Worm (Caenorhabditis elegans): ENCODE results near the gene F46B6.6.

F46B6.6 gene

DNA sequence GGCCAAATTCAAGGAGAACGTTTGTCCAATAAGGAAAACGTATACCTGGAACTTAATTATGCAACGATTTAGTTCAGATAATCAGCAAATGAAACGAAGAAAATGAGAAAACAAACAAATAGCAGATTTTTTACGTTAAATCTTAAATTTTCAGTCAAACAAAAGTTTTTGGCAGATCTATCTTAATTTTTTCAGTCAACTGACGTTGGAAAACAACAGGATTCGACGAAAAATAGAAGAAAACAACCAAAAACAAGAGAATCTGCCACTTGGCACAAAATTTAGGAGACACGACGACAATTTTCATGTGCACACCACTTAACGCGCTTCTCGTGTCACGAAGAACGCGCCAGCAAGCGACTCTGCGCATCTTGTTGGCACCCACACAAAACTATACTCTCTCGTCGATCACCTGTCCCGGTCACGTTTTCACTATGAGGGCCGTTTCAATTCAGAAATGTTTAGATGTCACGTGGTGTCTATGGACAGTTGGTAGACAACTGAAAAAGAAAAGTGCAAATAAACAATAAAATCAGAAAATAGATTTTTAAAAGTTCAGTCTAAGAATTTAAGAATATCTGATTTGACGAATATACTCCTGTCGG lies 3.1 kb upstream of the F46B6.6 start, which contains the start of gene ztf-7 (continued):
- TF ChIP-seq C17E4.6 (GFP tag; IDR thresholded peaks at IDR 0.05) (peak; percentile 54; the same call in 1 of the 2 replicates), F52B5.7 (tag; optimal IDR thresholded peaks at IDR 0.05) (peak; percentile 31), attf-5 (GFP tag; optimal IDR thresholded peaks at IDR 0.05) (peak; percentile 97), F49E8.2 (tag; optimal IDR thresholded peaks at IDR 0.05; ENCODE audit: insufficient read depth) (peak; percentile 3), snpc-4 (GFP tag; optimal IDR thresholded peaks at IDR 0.05) (peak; percentile 67), snpc-4 (tag; optimal IDR thresholded peaks at IDR 0.05) (peak in 3 of 4 experiments; percentile 77 to 87 (median 84)), mel-28 (tag; optimal IDR thresholded peaks at IDR 0.05; ENCODE audit: borderline replicate concordance) (no peak), Y67H2A.10 (GFP tag; conservative IDR thresholded peaks at IDR 0.05) (peak; percentile 81), Y53G8AR.9 (GFP tag; conservative IDR thresholded peaks at IDR 0.05) (peak; percentile 95), B0035.1 (tag; optimal IDR thresholded peaks at IDR 0.05) (peak; percentile 77), xnd-1 (tag; optimal IDR thresholded peaks at IDR 0.05) (no peak), madf-3 (GFP tag; IDR thresholded peaks at IDR 0.05) (peak; percentile 88), egl-18 (GFP tag; IDR thresholded peaks at IDR 0.05) (0 out of 2 replicates have a peak, but pooled peaks have one; percentile 64), T07F8.4 (tag; optimal IDR thresholded peaks at IDR 0.05) (no peak), dpl-1 (GFP tag; optimal IDR thresholded peaks at IDR 0.05) (peak; percentile 49), Y79H2A.3 (GFP tag; conservative IDR thresholded peaks at IDR 0.05) (no peak), bed-1 (GFP tag; IDR thresholded peaks at IDR 0.05) (0 out of 2 replicates have a peak, but pooled peaks have one; percentile 75), ztf-18 (tag; optimal IDR thresholded peaks at IDR 0.05) (peak; percentile 98), hmg-1.2 (GFP tag; IDR thresholded peaks at IDR 0.05) (peak; percentile 99), K12H6.12 (tag; optimal IDR thresholded peaks at IDR 0.05) (peak; percentile 97), nfyb-1 (GFP tag; IDR thresholded peaks at IDR 0.05) (peak; percentile 96), nhr-179 (tag; optimal IDR thresholded peaks at IDR 0.05) (no peak), pbrm-1 (GFP tag; IDR thresholded peaks at IDR 0.05) (peak; percentile 97), ztf-22 (GFP tag; optimal IDR thresholded peaks at IDR 0.05) (peak; percentile 95), F22D6.2 (tag; optimal IDR thresholded peaks at IDR 0.05) (peak; percentile 87), egl-44 (GFP tag; IDR thresholded peaks at IDR 0.05) (peak; percentile 68), lsl-1 (GFP tag; optimal IDR thresholded peaks at IDR 0.05) (peak; percentile 68), sea-2 (GFP tag; IDR thresholded peaks at IDR 0.05) (peak; percentile 70; the same call in 1 of the 2 replicates), madf-6 (GFP tag; IDR thresholded peaks at IDR 0.05) (peak; percentile 69), nhr-27 (tag; optimal IDR thresholded peaks at IDR 0.05) (peak; percentile 8), Y95B8A.8 (GFP tag; IDR thresholded peaks at IDR 0.05) (peak; percentile 90), C06A6.2 (GFP tag; conservative IDR thresholded peaks at IDR 0.05) (peak; percentile 93), akir-1 (GFP tag; optimal IDR thresholded peaks at IDR 0.05) (peak; percentile 15), F23B12.7 (tag; optimal IDR thresholded peaks at IDR 0.05; ENCODE audit: insufficient read depth) (peak; percentile 55), B0261.1 (tag; optimal IDR thresholded peaks at IDR 0.05) (peak; percentile 12), ccch-3 (GFP tag; optimal IDR thresholded peaks at IDR 0.05) (no peak), snpc-3.4 (tag; optimal IDR thresholded peaks at IDR 0.05) (no peak), fkh-3 (tag; optimal IDR thresholded peaks at IDR 0.05) (no peak), ZK185.1 (tag; optimal IDR thresholded peaks at IDR 0.05; ENCODE audit: poor library complexity, severe bottlenecking) (peak; percentile 78), ceh-79 (tag; optimal IDR thresholded peaks at IDR 0.05) (peak; percentile 32), snpc-1.3 (tag; optimal IDR thresholded peaks at IDR 0.05; ENCODE audit: insufficient read depth) (no peak), attf-6 (GFP tag; IDR thresholded peaks at IDR 0.05) (0 out of 2 replicates have a peak, but pooled peaks have one; percentile 11), dpff-1 (tag; optimal IDR thresholded peaks at IDR 0.05) (no peak), ceh-91 (GFP tag; IDR thresholded peaks at IDR 0.05) (peak; percentile 37; the same call in 1 of the 2 replicates), somi-1 (GFP tag; optimal IDR thresholded peaks at IDR 0.05) (peak; percentile 92), Y53F4B.3 (GFP tag; IDR thresholded peaks at IDR 0.05) (no peak), let-526 (GFP tag; IDR thresholded peaks at IDR 0.05) (peak; percentile 93)

All from whole organism, young adult.